Worm (Caenorhabditis elegans): ENCODE measurements around the gene dars-1.
A peak's percentile ranks its signal among the peaks of the same experiment; 100 is the strongest.

The dars-1 gene

DNA sequence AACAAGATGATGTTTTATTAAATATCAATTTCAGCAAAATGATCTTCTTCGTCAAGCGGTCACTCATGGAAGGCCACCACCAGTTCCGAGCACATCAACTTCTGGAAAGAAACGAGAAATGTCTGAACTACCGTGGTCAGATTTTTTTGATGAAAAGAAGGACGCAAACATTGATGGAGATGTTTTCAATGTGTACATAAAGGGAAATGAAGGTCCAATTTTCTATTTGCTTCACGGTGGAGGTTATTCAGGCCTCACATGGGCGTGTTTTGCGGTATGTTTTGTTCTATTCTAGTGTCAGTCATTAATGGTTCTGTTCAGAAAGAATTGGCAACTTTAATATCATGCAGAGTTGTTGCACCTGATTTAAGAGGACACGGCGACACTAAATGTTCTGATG lies 25.1 kb downstream of the dars-1 start, which contains the start of gene B0464.6:
TSS of gene B0464.6 (minus strand) at position 101 of the 400 bp plus-strand sequence.
- no peak for TF ChIP-seq ztf-26 (tag; optimal IDR thresholded peaks at IDR 0.05)
- no peak for TF ChIP-seq Y53F4B.3 (GFP tag; IDR thresholded peaks at IDR 0.05)
- no peak for TF ChIP-seq him-1 (tag; optimal IDR thresholded peaks at IDR 0.05)
- no peak for TF ChIP-seq akir-1 (GFP tag; optimal IDR thresholded peaks at IDR 0.05)
- no peak for TF ChIP-seq hlh-12 (tag; optimal IDR thresholded peaks at IDR 0.05)
- no peak for TF ChIP-seq Y67H2A.10 (GFP tag; conservative IDR thresholded peaks at IDR 0.05)
- no peak for TF ChIP-seq F57A8.1 (GFP tag; optimal IDR thresholded peaks at IDR 0.05)
- no peak for TF ChIP-seq fkh-3 (tag; optimal IDR thresholded peaks at IDR 0.05)
- no peak for TF ChIP-seq ceh-79 (tag; optimal IDR thresholded peaks at IDR 0.05)
- TF ChIP-seq dpff-1 (tag; optimal IDR thresholded peaks at IDR 0.05), result no peak
- no peak for TF ChIP-seq egl-18 (GFP tag; IDR thresholded peaks at IDR 0.05)
- no peak for TF ChIP-seq athp-1 (tag; optimal IDR thresholded peaks at IDR 0.05)
- no peak for TF ChIP-seq C17E4.6 (GFP tag; IDR thresholded peaks at IDR 0.05)

DNA sequence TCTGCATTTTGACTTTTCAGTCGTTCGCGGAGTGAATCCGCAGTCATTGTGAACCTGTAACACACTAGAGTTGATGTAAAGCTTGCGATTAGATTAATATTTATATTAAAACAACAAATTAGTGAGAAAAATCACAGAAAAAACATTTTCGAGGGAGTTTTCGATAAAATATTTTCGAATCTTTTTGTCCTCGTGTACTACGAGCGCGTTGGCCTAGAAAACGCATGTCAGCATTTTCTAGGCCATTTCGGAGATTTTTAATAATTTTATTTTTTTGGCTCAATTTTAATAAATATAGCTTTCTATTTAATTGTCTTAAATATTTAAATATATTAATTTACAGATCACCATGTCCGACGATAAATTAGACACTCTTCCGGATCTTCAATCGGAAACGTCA lies 25.6 kb downstream of the dars-1 start, which contains the start of gene B0464.9:
TSS of gene B0464.9 (plus strand) at position 344 of the 400 bp plus-strand sequence.
- no peak for TF ChIP-seq hmg-20 (GFP tag; IDR thresholded peaks at IDR 0.05)
- no peak for TF ChIP-seq nfyb-1 (GFP tag; IDR thresholded peaks at IDR 0.05)
- peak; percentile 9 for TF ChIP-seq hrde-1 (tag; optimal IDR thresholded peaks at IDR 0.05; ENCODE audit: borderline replicate concordance)
- TF ChIP-seq F23B12.7 (tag; optimal IDR thresholded peaks at IDR 0.05; ENCODE audit: insufficient read depth), result no peak
- no peak for TF ChIP-seq attf-5 (GFP tag; optimal IDR thresholded peaks at IDR 0.05)
- TF ChIP-seq attf-6 (GFP tag; IDR thresholded peaks at IDR 0.05), result no peak
- TF ChIP-seq pbrm-1 (GFP tag; IDR thresholded peaks at IDR 0.05), result no peak
- no peak for TF ChIP-seq T07F8.4 (tag; optimal IDR thresholded peaks at IDR 0.05)
- TF ChIP-seq dox-1 (GFP tag; IDR thresholded peaks at IDR 0.05), result 0 out of 2 replicates have a peak, but pooled peaks have one; percentile 9
- peak; percentile 42 for TF ChIP-seq ceh-27 (GFP tag; optimal IDR thresholded peaks at IDR 0.05)
- no peak for TF ChIP-seq tlf-1 (GFP tag; optimal IDR thresholded peaks at IDR 0.05)
- TF ChIP-seq nhr-90 (tag; optimal IDR thresholded peaks at IDR 0.05), result no peak
- TF ChIP-seq attf-3 (GFP tag; conservative IDR thresholded peaks at IDR 0.05), result no peak
- peak in 1 of 2 experiments; percentile 50 for TF ChIP-seq let-607 (tag; optimal IDR thresholded peaks at IDR 0.05)
- no peak for TF ChIP-seq efl-1 (GFP tag; optimal IDR thresholded peaks at IDR 0.05)
- peak in 1 of 2 experiments; percentile 29 for TF ChIP-seq rec-8 (tag; optimal IDR thresholded peaks at IDR 0.05)
- TF ChIP-seq ztf-18 (tag; optimal IDR thresholded peaks at IDR 0.05), result no peak
- no peak for TF ChIP-seq ztf-3 (GFP tag; optimal IDR thresholded peaks at IDR 0.05)
- TF ChIP-seq K11D2.4 (GFP tag; IDR thresholded peaks at IDR 0.05), result no peak
- no peak for TF ChIP-seq hlh-12 (tag; optimal IDR thresholded peaks at IDR 0.05)
- TF ChIP-seq let-526 (GFP tag; IDR thresholded peaks at IDR 0.05), result no peak
- peak in 1 of 3 experiments; percentile 45 for TF ChIP-seq lin-35 (GFP tag; optimal IDR thresholded peaks at IDR 0.05)
- no peak for TF ChIP-seq fkh-3 (tag; optimal IDR thresholded peaks at IDR 0.05)
- no peak for TF ChIP-seq Y53F4B.3 (GFP tag; IDR thresholded peaks at IDR 0.05)
- TF ChIP-seq ets-4 (GFP tag; optimal IDR thresholded peaks at IDR 0.05), result no peak
- TF ChIP-seq madf-10 (tag; optimal IDR thresholded peaks at IDR 0.05), result peak; percentile 24
- no peak for TF ChIP-seq Y67H2A.10 (GFP tag; conservative IDR thresholded peaks at IDR 0.05)
- TF ChIP-seq unc-130 (GFP tag; optimal IDR thresholded peaks at IDR 0.05), result peak; percentile 70
- no peak for TF ChIP-seq snpc-4 (GFP tag; optimal IDR thresholded peaks at IDR 0.05)
- peak in 1 of 4 experiments; percentile 36 for TF ChIP-seq snpc-4 (tag; optimal IDR thresholded peaks at IDR 0.05)
- TF ChIP-seq rpc-1 (optimal IDR thresholded peaks at IDR 0.05), result no peak
- TF ChIP-seq rpc-1 (tag; optimal IDR thresholded peaks at IDR 0.05), result no peak
- TF ChIP-seq die-1 (tag; optimal IDR thresholded peaks at IDR 0.05), result no peak
- no peak for TF ChIP-seq ceh-100 (GFP tag; IDR thresholded peaks at IDR 0.05)
- TF ChIP-seq unc-62 (GFP tag; optimal IDR thresholded peaks at IDR 0.05), result no peak
- peak; percentile 21 for TF ChIP-seq F22D6.2 (tag; optimal IDR thresholded peaks at IDR 0.05)
- TF ChIP-seq ceh-58 (GFP tag; IDR thresholded peaks at IDR 0.05), result no peak
- no peak for TF ChIP-seq nhr-27 (tag; optimal IDR thresholded peaks at IDR 0.05)
- peak; percentile 46 for TF ChIP-seq lin-54 (GFP tag; optimal IDR thresholded peaks at IDR 0.05)

Data from whole organism, young adult.